Fruit fly (Drosophila melanogaster) Kc167 (cell line): ENCODE measurements around the gene Klp67A.

Source experiments
- Myc ChIP-seq: fragments of >200 bp; optimal IDR thresholded peaks from 2 replicates; lab custom pipeline; 2017; ENCODE audit warnings: missing external identifiers
- Sin3A ChIP-seq: fragments of >200 bp; optimal IDR thresholded peaks from 2 replicates; lab custom pipeline; 2018; ENCODE audit warnings: missing external identifiers
- h ChIP-seq: fragments of >200 bp; optimal IDR thresholded peaks from 3 replicates; lab custom pipeline; 2018; ENCODE audit warnings: missing external identifiers
- insv ChIP-seq: fragments of >200 bp; optimal IDR thresholded peaks from 3 replicates; lab custom pipeline; 2018; ENCODE audit warnings: missing external identifiers
- psq ChIP-seq: fragments of >200 bp; optimal IDR thresholded peaks from 2 replicates; lab custom pipeline; 2017; ENCODE audit warnings: missing external identifiers
- ttk ChIP-seq: sonication (Bioruptor generic); optimal IDR thresholded peaks from 2 replicates; lab custom pipeline; 2017; ENCODE audit warnings: missing external identifiers

DNA sequence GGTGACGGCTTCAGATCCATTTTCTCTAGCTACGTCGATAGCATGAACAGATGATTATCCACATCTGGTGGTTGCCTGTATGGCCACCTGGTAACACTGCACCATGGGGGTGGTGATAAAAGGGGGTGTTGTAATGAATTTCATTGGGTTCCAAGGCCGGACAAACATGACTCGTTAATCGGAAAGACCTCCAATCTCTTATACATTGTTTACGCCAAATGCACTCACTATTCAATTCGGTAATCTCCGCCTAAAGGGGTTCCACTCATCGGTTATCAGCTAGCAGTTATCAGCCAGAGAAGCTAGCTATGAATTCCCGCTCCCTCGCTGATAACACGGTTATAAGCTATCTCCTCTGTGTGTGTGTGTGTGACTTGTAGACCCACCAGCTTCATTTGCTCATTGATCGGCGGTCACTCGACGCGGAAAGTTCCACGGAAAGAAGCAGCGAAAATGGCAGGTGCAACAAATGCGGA is 6.6 kb downstream of the Klp67A start, which contains the start of gene Pdxk:
- TF ChIP-seq psq (lab: Kevin White, UChicago) (no peak), h (lab: Kevin White, UChicago) (no peak), Sin3A (lab: Kevin White, UChicago) (no peak), insv (lab: Kevin White, UChicago) (no peak), ttk (lab: Kevin White, UChicago) (no peak), Myc (lab: Kevin White, UChicago) (no peak)
